Worm (Caenorhabditis elegans) whole organism, L2 larva: Measurements from ENCODE around the gene pqn-91.

Source experiments
- C34F6.9 ChIP-seq: fragments of 150-350 bp; optimal IDR thresholded peaks from 2 replicates; lab custom pipeline; 2014; ENCODE audit warnings: missing biosample characterization, missing genetic modification characterization
- F13H6.1 ChIP-seq: sonication (generic microtip); optimal IDR thresholded peaks from 2 replicates; lab custom pipeline; 2016; ENCODE audit warnings: missing genetic modification characterization, missing compliant biosample characterization
- R02D3.7 ChIP-seq: fragments of 150-350 bp; optimal IDR thresholded peaks from 2 replicates; lab custom pipeline; 2014; ENCODE audit warnings: missing biosample characterization, missing genetic modification characterization
- Y55F3AM.14 ChIP-seq: fragments of 200-800 bp; sonication (Bioruptor generic); optimal IDR thresholded peaks from 2 replicates; lab custom pipeline; 2018; ENCODE audit warnings: mild to moderate bottlenecking, missing genetic modification characterization, missing compliant biosample characterization
- ZK546.5 ChIP-seq: sonication (generic microtip); optimal IDR thresholded peaks from 2 replicates; lab custom pipeline; 2017; ENCODE audit warnings: missing biosample characterization, missing genetic modification characterization
- alr-1 ChIP-seq: fragments of 150-350 bp; optimal IDR thresholded peaks from 2 replicates; lab custom pipeline; 2014; ENCODE audit warnings: missing biosample characterization, missing genetic modification characterization
- aly-2 ChIP-seq: fragments of 150-350 bp; optimal IDR thresholded peaks from 2 replicates; lab custom pipeline; 2014; ENCODE audit warnings: missing biosample characterization, missing genetic modification characterization
- ama-1 ChIP-seq: fragments of 150-350 bp; optimal IDR thresholded peaks from 2 replicates; lab custom pipeline; 2018; ENCODE audit warnings: inconsistent platforms
- blmp-1 ChIP-seq: sonication (generic microtip); optimal IDR thresholded peaks from 2 replicates; lab custom pipeline; 2017; ENCODE audit warnings: missing genetic modification characterization, mild to moderate bottlenecking, missing compliant biosample characterization, antibody characterized with exemption, moderate library complexity; ENCODE audit not compliant: insufficient read depth
- ceh-16 ChIP-seq: fragments of 150-350 bp; optimal IDR thresholded peaks from 2 replicates; lab custom pipeline; 2014; ENCODE audit warnings: missing biosample characterization, missing genetic modification characterization
- ceh-82 ChIP-seq: fragments of 150-350 bp; optimal IDR thresholded peaks from 2 replicates; lab custom pipeline; 2014; ENCODE audit warnings: missing biosample characterization, missing genetic modification characterization
- crh-2 ChIP-seq: sonication (generic microtip); optimal IDR thresholded peaks from 2 replicates; lab custom pipeline; 2017; ENCODE audit warnings: missing biosample characterization, missing genetic modification characterization
- dmd-4 ChIP-seq: sonication (generic microtip); optimal IDR thresholded peaks from 2 replicates; lab custom pipeline; 2017; ENCODE audit warnings: missing biosample characterization, missing genetic modification characterization
- egl-27 ChIP-seq: sonication (generic microtip); optimal IDR thresholded peaks from 3 replicates; lab custom pipeline; 2017; ENCODE audit warnings: missing biosample characterization, missing genetic modification reagents, missing genetic modification characterization
- elt-1 ChIP-seq: fragments of 150-350 bp; optimal IDR thresholded peaks from 2 replicates; lab custom pipeline; 2014; ENCODE audit warnings: missing biosample characterization, missing genetic modification characterization
- fos-1 ChIP-seq: fragments of 150-350 bp; optimal IDR thresholded peaks from 2 replicates; lab custom pipeline; 2014; ENCODE audit warnings: missing biosample characterization, missing genetic modification characterization
- lin-11 ChIP-seq: fragments of 150-350 bp; sonication (generic microtip); optimal IDR thresholded peaks from 2 replicates; lab custom pipeline; 2014; ENCODE audit warnings: missing biosample characterization, missing genetic modification characterization, inconsistent platforms, mixed read lengths
- mdl-1 ChIP-seq, 2 experiments: fragments of 150-350 bp in 1 of 2; sonication (generic microtip) in 1 of 2; optimal IDR thresholded peaks; 2 replicates each; lab custom pipeline; 2017; ENCODE audit warnings: missing biosample characterization in 2 of 2, missing genetic modification characterization in 2 of 2
- nhr-11 ChIP-seq: fragments of 150-350 bp; optimal IDR thresholded peaks from 2 replicates; lab custom pipeline; 2014; ENCODE audit warnings: missing biosample characterization, missing genetic modification characterization
- nhr-129 ChIP-seq: fragments of 150-350 bp; optimal IDR thresholded peaks from 2 replicates; lab custom pipeline; 2014; ENCODE audit warnings: missing biosample characterization, missing genetic modification characterization
- nhr-21 ChIP-seq: fragments of 150-350 bp; optimal IDR thresholded peaks from 2 replicates; lab custom pipeline; 2014; ENCODE audit warnings: missing biosample characterization, missing genetic modification characterization
- nhr-237 ChIP-seq: fragments of 150-350 bp; optimal IDR thresholded peaks from 2 replicates; lab custom pipeline; 2014; ENCODE audit warnings: missing biosample characterization, missing genetic modification characterization
- nhr-25 ChIP-seq: fragments of 150-350 bp; sonication (generic microtip); optimal IDR thresholded peaks from 3 replicates; lab custom pipeline; 2014; ENCODE audit warnings: missing biosample characterization, missing genetic modification characterization
- nhr-77 ChIP-seq: fragments of 150-350 bp; optimal IDR thresholded peaks from 2 replicates; lab custom pipeline; 2014; ENCODE audit warnings: missing biosample characterization, missing genetic modification characterization
- peb-1 ChIP-seq: fragments of 150-350 bp; optimal IDR thresholded peaks from 2 replicates; lab custom pipeline; 2014; ENCODE audit warnings: missing biosample characterization, missing genetic modification characterization
- sem-4 ChIP-seq: fragments of 150-350 bp; optimal IDR thresholded peaks from 2 replicates; lab custom pipeline; 2014; ENCODE audit warnings: missing biosample characterization, missing genetic modification reagents, missing genetic modification characterization
- skn-1 ChIP-seq: sonication (generic microtip); optimal IDR thresholded peaks from 2 replicates; lab custom pipeline; 2017; ENCODE audit warnings: missing biosample characterization, missing genetic modification characterization
- sma-9 ChIP-seq, 2 experiments: fragments of 150-350 bp in 1 of 2; sonication (generic microtip) in 1 of 2; optimal IDR thresholded peaks; 2 replicates each; lab custom pipeline; 2014 to 2016; ENCODE audit warnings: missing genetic modification characterization in 2 of 2, mild to moderate bottlenecking in 1 of 2, missing biosample characterization in 1 of 2, missing compliant biosample characterization in 1 of 2, missing genetic modification reagents in 1 of 2, moderate library complexity in 1 of 2
- snpc-4 ChIP-seq: fragments of 150-350 bp; optimal IDR thresholded peaks from 2 replicates; lab custom pipeline; 2014; ENCODE audit warnings: missing biosample characterization, missing genetic modification characterization
- unc-55 ChIP-seq: fragments of 150-350 bp; sonication (generic microtip); optimal IDR thresholded peaks from 3 replicates; lab custom pipeline; 2014; ENCODE audit warnings: missing biosample characterization, missing genetic modification reagents, missing genetic modification characterization
- unc-62 ChIP-seq: fragments of 150-350 bp; optimal IDR thresholded peaks from 2 replicates; lab custom pipeline; 2014; ENCODE audit warnings: missing biosample characterization, missing genetic modification reagents, missing genetic modification characterization
- ztf-1 ChIP-seq: fragments of 200-800 bp; sonication (Bioruptor generic); conservative IDR thresholded peaks from 2 replicates; pipeline ENCODE4 v1.3.6; 2022; ENCODE audit warnings: missing genetic modification characterization, missing compliant biosample characterization
- ztf-4 ChIP-seq: fragments of 150-350 bp; optimal IDR thresholded peaks from 2 replicates; lab custom pipeline; 2014; ENCODE audit warnings: missing biosample characterization, missing genetic modification characterization

Gene pqn-91

DNA sequence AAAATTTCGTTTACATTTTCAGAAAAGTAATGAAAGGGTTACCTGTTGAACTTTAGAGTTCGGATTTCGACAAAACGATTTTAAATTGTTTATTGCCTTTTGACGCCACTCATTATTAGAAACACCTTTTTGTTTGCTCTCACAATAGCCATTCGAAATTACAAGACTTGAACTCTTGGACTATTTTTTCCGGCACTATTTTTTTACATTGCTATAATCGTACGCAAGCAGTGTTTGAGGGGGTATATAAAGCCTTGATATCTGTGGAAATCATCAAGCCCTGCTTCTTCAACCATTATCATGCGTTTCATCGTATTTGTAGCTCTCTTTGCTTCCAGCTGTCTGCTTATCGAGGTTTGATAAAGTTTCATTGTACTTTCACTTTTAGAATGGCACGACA, at the start of gene pqn-91:
Gene pqn-91 (plus strand): TSS at position 301 of the 400 bp plus-strand sequence.
- TF ChIP-seq alr-1 (tag; lab: Kevin White, UChicago) (no peak), skn-1 (tag; lab: Kevin White, UChicago) (no peak), unc-62 (no peak), fos-1 (tag; lab: Kevin White, UChicago) (no peak), ztf-4 (no peak), lin-11 (tag; lab: Kevin White, UChicago) (no peak)

DNA sequence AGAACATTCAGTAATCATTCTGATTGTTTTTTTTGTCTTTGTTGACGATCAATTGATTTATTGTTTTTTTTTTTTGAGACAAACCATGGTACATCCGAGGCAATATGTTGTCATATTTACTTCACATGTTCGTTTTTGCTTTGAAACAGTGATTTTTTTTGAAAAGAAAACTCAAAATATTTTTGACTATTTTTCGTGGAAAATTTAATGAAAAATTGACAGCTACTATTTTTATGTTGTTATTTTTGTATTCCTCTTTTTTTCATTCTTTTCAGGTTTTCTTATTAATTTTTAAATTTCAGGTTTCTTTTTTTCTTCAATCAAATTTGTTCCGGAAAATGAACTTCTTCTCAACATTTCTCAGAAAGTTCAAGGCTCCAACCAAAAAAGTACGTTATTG, 46.1 kb upstream of the pqn-91 start, which contains the start of gene Y73F8A.36:
Gene Y73F8A.36 (plus strand): TSS at position 301 of the 400 bp plus-strand sequence.
- TF ChIP-seq ztf-1 (GFP tag; lab: Robert Waterston, UW), result no peak
- TF ChIP-seq nhr-21 (tag; lab: Kevin White, UChicago), result no peak
- TF ChIP-seq unc-62, result no peak
- no peak for TF ChIP-seq unc-55 (GFP tag; lab: Kevin White, UChicago)
- TF ChIP-seq aly-2 (tag; lab: Kevin White, UChicago), result no peak
- TF ChIP-seq, all 48 proteins: peak for 0

DNA sequence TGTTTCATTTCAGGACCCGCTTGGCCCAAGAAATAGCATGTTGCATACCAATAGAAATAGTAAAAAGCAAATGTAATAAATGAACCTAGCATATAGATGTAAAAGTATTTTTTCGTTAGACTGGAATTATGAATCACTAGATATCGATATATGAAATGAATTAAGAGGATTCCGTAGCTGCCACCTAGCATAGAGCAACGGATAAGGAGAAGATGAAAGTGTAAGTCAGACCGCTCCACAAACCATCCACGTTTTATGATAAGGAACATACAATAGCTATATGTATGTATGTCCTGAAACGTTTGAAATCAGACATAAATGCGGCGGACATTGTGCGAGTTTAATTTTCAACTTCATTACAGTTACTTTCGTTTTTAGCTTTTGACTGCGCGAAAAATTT, 40.6 kb upstream of the pqn-91 start:
- TF ChIP-seq dmd-4 (tag; lab: Kevin White, UChicago) (no peak), blmp-1 (tag; lab: Kevin White, UChicago) (no peak), ceh-82 (no peak), sma-9 (GFP tag; optimal IDR thresholded peaks at IDR 0.05; lab: Kevin White, UChicago) (no peak), sma-9 (tag; optimal IDR thresholded peaks at IDR 0.05; lab: Kevin White, UChicago) (no peak), snpc-4 (tag; lab: Kevin White, UChicago) (no peak), R02D3.7 (tag; lab: Kevin White, UChicago) (no peak), nhr-21 (tag; lab: Kevin White, UChicago) (no peak), unc-55 (GFP tag; lab: Kevin White, UChicago) (no peak), nhr-77 (tag; lab: Kevin White, UChicago) (no peak), ZK546.5 (tag; lab: Kevin White, UChicago) (no peak), egl-27 (no peak), ceh-16 (no peak), crh-2 (no peak)

DNA sequence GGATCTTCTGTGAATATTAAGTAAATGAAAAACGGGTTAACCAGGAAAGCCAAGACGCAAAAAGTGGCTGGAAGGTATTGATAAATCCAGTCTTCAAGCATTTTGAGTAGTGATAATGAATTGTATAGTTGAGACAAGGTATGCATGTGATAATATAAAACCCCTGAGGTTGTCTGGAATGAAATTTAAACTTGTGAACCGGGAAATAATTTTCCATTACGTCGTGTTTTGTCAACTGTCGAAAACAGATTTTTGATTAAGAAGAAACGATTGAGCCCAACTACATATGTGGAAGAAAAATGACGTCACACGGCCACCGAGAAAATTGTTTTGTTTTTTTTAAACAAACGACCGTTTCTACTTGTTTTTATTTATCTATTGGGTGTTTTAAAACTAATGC, 39.5 kb upstream of the pqn-91 start, which contains the start of gene srj-42:
Gene srj-42 (minus strand): TSS at position 101 of the 400 bp plus-strand sequence.
- no peak for TF ChIP-seq nhr-237 (tag; lab: Kevin White, UChicago)
- no peak for TF ChIP-seq nhr-11 (tag; lab: Kevin White, UChicago)
- TF ChIP-seq F13H6.1 (tag; lab: Kevin White, UChicago), result no peak
- TF ChIP-seq sma-9 (GFP tag; optimal IDR thresholded peaks at IDR 0.05; lab: Kevin White, UChicago), result no peak
- TF ChIP-seq sma-9 (tag; optimal IDR thresholded peaks at IDR 0.05; lab: Kevin White, UChicago), result no peak
- TF ChIP-seq fos-1 (tag; lab: Kevin White, UChicago), result no peak
- no peak for TF ChIP-seq crh-2
- no peak for TF ChIP-seq nhr-25 (tag; lab: Kevin White, UChicago)
- no peak for TF ChIP-seq elt-1 (tag; lab: Kevin White, UChicago)
- TF ChIP-seq dmd-4 (tag; lab: Kevin White, UChicago), result no peak
- TF ChIP-seq ceh-16, result no peak
- TF ChIP-seq sem-4 (tag; lab: Kevin White, UChicago), result no peak
- no peak for TF ChIP-seq ama-1 (lab: Kevin White, UChicago)
- no peak for TF ChIP-seq nhr-77 (tag; lab: Kevin White, UChicago)

DNA sequence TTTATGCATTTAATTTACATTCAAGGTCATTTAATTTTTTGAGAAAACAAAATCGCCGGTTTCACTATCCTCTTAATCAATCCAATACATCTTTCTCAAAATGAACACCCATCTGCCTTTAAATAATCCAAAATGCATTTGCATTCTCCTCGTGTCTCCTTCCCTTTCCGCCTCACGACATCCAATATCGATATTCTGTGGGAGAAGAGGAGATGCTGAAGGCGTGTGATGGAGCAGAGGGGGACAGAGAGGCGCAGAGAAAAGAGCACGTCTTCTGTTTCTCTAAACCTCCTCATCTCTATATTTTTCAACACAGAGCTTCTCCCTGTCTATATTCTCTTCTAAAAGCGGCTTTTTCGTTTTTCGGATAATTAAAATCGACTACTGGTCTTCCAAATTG, 32.2 kb upstream of the pqn-91 start, which contains the start of gene Y73F8A.5:
Gene Y73F8A.5 (plus strand): TSS at position 321 of the 400 bp plus-strand sequence.
- TF ChIP-seq ztf-4, result no peak
- TF ChIP-seq peb-1 (tag; lab: Kevin White, UChicago), result no peak
- TF ChIP-seq mdl-1 (tag; optimal IDR thresholded peaks at IDR 0.05; lab: Kevin White, UChicago), result peak in 1 of 2 experiments; percentile 10
- no peak for TF ChIP-seq Y55F3AM.14 (GFP tag; lab: Kevin White, UChicago)
- peak; percentile 78 for TF ChIP-seq C34F6.9 (tag; lab: Kevin White, UChicago)
- peak; percentile 35 for TF ChIP-seq F13H6.1 (tag; lab: Kevin White, UChicago)
- no peak for TF ChIP-seq nhr-129
- TF ChIP-seq ama-1 (lab: Kevin White, UChicago), result no peak
- TF ChIP-seq ceh-16, result no peak
- no peak for TF ChIP-seq nhr-25 (tag; lab: Kevin White, UChicago)
- peak; percentile 83 for TF ChIP-seq unc-55 (GFP tag; lab: Kevin White, UChicago)
